Worm (Caenorhabditis elegans): Measurements from ENCODE around the gene arrd-8.

DNA sequence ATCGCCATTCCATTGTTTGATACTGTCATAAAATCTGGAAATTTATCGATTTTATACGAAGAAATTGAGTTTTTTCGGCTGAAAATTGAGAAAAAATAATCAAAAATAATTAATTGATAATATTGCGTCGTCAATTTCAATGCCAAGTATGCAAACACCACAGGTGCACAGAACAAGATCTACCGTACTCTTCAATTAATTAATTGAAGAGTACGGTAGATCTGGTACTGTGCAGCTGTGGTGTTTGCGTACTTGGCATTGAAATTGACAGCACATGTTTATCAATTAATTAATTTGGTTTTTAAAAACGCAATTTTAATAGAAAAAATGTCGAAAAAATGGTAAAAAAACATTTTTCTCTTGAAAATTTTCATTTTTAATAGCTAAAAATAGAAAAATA, 23.9 kb downstream of the arrd-8 start, which contains the start of gene cnt-1:
- no peak for TF ChIP-seq nhr-12 (tag; optimal IDR thresholded peaks at IDR 0.05)
- no peak for TF ChIP-seq ztf-11 (tag; optimal IDR thresholded peaks at IDR 0.05)
- no peak for TF ChIP-seq mdl-1 (tag; optimal IDR thresholded peaks at IDR 0.05)
- no peak for TF ChIP-seq fos-1 (tag; optimal IDR thresholded peaks at IDR 0.05)
- TF ChIP-seq zag-1 (tag; optimal IDR thresholded peaks at IDR 0.05) = no peak
- no peak for TF ChIP-seq lin-11 (tag; optimal IDR thresholded peaks at IDR 0.05)
- no peak for TF ChIP-seq gmeb-1 (tag; optimal IDR thresholded peaks at IDR 0.05)
- TF ChIP-seq nhr-25 (tag; optimal IDR thresholded peaks at IDR 0.05) = no peak
- TF ChIP-seq R02D3.7 (tag; optimal IDR thresholded peaks at IDR 0.05) = no peak
- no peak for TF ChIP-seq ama-1 (optimal IDR thresholded peaks at IDR 0.05)
